Fruit fly (Drosophila melanogaster) Kc167 (cell line): ENCODE measurements around the gene Actbeta.

Experiments used
- Myc ChIP-seq: fragments of >200 bp; optimal IDR thresholded peaks from 2 replicates; lab custom pipeline; 2017; ENCODE audit warnings: missing external identifiers
- Sin3A ChIP-seq: fragments of >200 bp; optimal IDR thresholded peaks from 2 replicates; lab custom pipeline; 2018; ENCODE audit warnings: missing external identifiers
- h ChIP-seq: fragments of >200 bp; optimal IDR thresholded peaks from 3 replicates; lab custom pipeline; 2018; ENCODE audit warnings: missing external identifiers
- insv ChIP-seq: fragments of >200 bp; optimal IDR thresholded peaks from 3 replicates; lab custom pipeline; 2018; ENCODE audit warnings: missing external identifiers
- psq ChIP-seq: fragments of >200 bp; optimal IDR thresholded peaks from 2 replicates; lab custom pipeline; 2017; ENCODE audit warnings: missing external identifiers
- ttk ChIP-seq: sonication (Bioruptor generic); optimal IDR thresholded peaks from 2 replicates; lab custom pipeline; 2017; ENCODE audit warnings: missing external identifiers

Gene Actbeta

dm6 chr4:1097608-1098262 is 13.1 kb upstream of the Actbeta start:
- TF ChIP-seq h (lab: Kevin White, UChicago) (no peak), Myc (no peak), ttk (lab: Kevin White, UChicago) (no peak), Sin3A (lab: Kevin White, UChicago) (no peak), psq (lab: Kevin White, UChicago) (no peak), insv (lab: Kevin White, UChicago) (no peak)

dm6 chr4:1093446-1093845 is 8.8 kb upstream of the Actbeta start:
- no peak for TF ChIP-seq ttk (lab: Kevin White, UChicago)
- no peak for TF ChIP-seq psq (lab: Kevin White, UChicago)
- TF ChIP-seq h (lab: Kevin White, UChicago) = no peak
- no peak for TF ChIP-seq Myc
- TF ChIP-seq Sin3A (lab: Kevin White, UChicago) = no peak
- no peak for TF ChIP-seq insv (lab: Kevin White, UChicago)

- no peak for TF ChIP-seq Myc
- no peak for TF ChIP-seq insv (lab: Kevin White, UChicago)
- no peak for TF ChIP-seq psq (lab: Kevin White, UChicago)
- no peak for TF ChIP-seq ttk (lab: Kevin White, UChicago)
- no peak for TF ChIP-seq Sin3A (lab: Kevin White, UChicago)
- no peak for TF ChIP-seq h (lab: Kevin White, UChicago)
Observed at dm6 chr4:1090304-1090703, 5.7 kb upstream of the Actbeta start.

DNA sequence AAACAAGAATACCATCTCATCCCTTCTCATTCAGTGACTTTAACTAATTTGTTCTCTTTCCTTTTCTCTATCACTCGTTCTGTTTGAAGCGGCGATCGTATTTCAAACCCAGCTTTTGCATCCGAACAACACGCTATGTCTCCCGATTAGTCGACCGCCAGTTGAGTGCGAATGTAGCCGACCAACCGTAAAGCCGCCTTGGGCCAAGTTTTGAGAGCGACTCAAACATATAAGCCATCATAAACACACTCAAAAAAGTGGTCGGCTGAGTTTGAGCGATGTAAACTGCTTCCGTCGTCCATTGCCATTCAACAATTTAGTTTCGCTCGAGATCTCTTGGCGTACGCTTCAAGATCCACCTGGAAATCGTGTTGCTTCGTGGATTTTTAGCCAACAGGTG is 3.9 kb upstream of the Actbeta start, which contains the start of gene sv:
sv (plus strand) TSS at position 319 of the 400 bp plus-strand sequence.
- no peak for TF ChIP-seq ttk (lab: Kevin White, UChicago)
- TF ChIP-seq psq (lab: Kevin White, UChicago) = no peak
- no peak for TF ChIP-seq insv (lab: Kevin White, UChicago)
- TF ChIP-seq h (lab: Kevin White, UChicago) = no peak
- TF ChIP-seq Sin3A (lab: Kevin White, UChicago) = no peak
- TF ChIP-seq Myc = no peak

dm6 chr4:1064652-1065218 is 19.9 kb downstream of the Actbeta start, which contains the start of gene Zyx:
TSS of gene Zyx (minus strand) at chr4:1065001.
- TF ChIP-seq insv (lab: Kevin White, UChicago) (no peak), ttk (lab: Kevin White, UChicago) (no peak), Sin3A (lab: Kevin White, UChicago) (no peak), h (lab: Kevin White, UChicago) (no peak), psq (lab: Kevin White, UChicago) (no peak), Myc (no peak)

- TF ChIP-seq Myc = no peak
- no peak for TF ChIP-seq ttk (lab: Kevin White, UChicago)
- no peak for TF ChIP-seq insv (lab: Kevin White, UChicago)
- TF ChIP-seq h (lab: Kevin White, UChicago) = no peak
- no peak for TF ChIP-seq Sin3A (lab: Kevin White, UChicago)
- TF ChIP-seq psq (lab: Kevin White, UChicago) = no peak
Observed at dm6 chr4:1064219-1064618, 20.4 kb downstream of the Actbeta start.

- TF ChIP-seq ttk (lab: Kevin White, UChicago) (no peak), Sin3A (lab: Kevin White, UChicago) (no peak), Myc (no peak), insv (lab: Kevin White, UChicago) (no peak), psq (lab: Kevin White, UChicago) (no peak), h (lab: Kevin White, UChicago) (no peak)
Observed at dm6 chr4:1062957-1063812, 21.4 kb downstream of the Actbeta start.

- no peak for TF ChIP-seq Sin3A (lab: Kevin White, UChicago)
Observed at dm6 chr4:1061095-1061432, 23.5 kb downstream of the Actbeta start.

DNA sequence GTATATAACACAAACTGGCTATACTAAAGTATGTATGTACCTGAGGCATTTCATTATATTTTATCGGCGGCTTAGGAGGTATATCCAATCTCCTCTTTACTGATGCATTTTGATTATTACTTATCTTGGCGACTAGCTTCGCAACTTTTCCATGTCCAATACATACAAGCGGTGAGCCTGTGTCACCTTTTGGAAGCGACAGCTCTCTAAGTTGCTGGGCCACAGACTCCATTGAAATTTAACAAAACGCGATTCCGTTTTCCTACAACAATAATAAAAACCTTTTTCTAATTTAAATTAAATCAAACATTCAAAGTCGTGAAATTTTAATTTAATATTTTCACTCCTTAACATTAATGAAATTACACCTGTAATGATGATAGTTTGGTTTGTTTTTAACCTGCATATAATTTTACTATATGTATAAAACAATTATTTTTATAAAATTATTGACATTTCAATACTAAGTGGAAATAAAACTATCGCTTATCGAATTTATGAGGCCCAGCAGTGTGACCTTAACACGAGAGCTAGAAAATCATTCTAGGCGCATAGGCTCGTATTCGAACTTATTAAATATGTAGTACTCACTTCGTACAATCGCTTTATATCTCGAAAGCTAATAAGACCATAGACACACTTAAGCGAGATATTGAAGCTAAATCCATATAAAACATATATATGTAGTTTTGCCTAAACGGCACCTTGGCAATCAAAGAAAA is 24.1 kb downstream of the Actbeta start, which contains the start of gene apolpp:
apolpp (plus strand) TSS at position 597 of the 722 bp plus-strand sequence.
- TF ChIP-seq psq (lab: Kevin White, UChicago) = no peak
- no peak for TF ChIP-seq Myc
- no peak for TF ChIP-seq Sin3A (lab: Kevin White, UChicago)
- no peak for TF ChIP-seq insv (lab: Kevin White, UChicago)
- TF ChIP-seq ttk (lab: Kevin White, UChicago) = no peak
- no peak for TF ChIP-seq h (lab: Kevin White, UChicago)

DNA sequence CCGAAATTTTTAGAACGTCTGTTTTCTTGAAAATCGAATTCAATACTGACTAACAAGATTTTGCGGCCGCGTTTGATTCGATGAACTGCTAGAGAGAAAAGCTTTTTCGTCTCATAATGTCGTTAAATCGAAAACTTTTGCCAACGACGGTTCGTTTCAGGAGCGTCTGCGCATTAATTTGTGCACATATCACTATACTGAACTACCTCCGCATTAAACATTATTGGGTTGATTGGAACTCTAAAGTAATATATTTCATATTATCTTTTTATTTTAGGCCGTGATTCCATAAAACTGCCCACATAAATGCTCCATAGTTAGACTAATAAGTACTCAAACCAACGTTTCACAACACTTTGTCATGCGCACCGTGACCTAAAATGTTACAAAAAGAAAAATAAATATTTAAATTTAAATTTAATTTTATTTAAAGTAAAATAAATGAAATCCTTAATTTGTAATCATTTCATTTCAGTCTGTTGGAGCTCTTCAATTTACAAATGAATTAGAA is 30.9 kb downstream of the Actbeta start, which contains the start of gene CaMKII:
CaMKII (minus strand) TSS at position 51 of the 511 bp plus-strand sequence.
- no peak for TF ChIP-seq h (lab: Kevin White, UChicago)
- no peak for TF ChIP-seq psq (lab: Kevin White, UChicago)
- no peak for TF ChIP-seq Myc
- no peak for TF ChIP-seq ttk (lab: Kevin White, UChicago)
- TF ChIP-seq insv (lab: Kevin White, UChicago) = no peak
- TF ChIP-seq Sin3A (lab: Kevin White, UChicago) = no peak

- TF ChIP-seq Myc (no peak), ttk (lab: Kevin White, UChicago) (no peak), h (lab: Kevin White, UChicago) (no peak), insv (lab: Kevin White, UChicago) (no peak)
Observed at dm6 chr4:1051271-1051670, 33.3 kb downstream of the Actbeta start.
